Worm (Caenorhabditis elegans): ENCODE data around the gene unc-22.

unc-22 gene

DNA sequence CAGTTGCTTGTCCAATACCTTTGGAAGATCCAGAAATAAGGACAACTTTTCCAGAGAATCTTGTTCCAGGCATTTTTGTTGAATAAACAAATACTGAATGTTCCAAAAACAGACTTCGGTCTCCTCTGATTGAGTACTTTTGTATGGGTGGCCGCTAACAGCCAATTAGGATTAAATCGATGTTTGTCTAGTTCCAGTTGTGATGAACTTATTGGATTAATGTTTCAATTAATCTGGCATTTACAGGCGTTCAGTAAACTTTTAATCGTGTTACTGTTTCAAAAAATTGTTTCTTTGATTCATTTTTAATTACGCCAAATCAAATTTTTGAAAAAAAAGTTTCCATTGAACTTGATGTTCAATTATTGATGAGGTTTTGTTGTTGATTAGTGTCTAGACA lies 68.5 kb downstream of the unc-22 start, which contains the start of gene ZK829.1:
Gene ZK829.1 (minus strand): TSS at position 101 of the 400 bp plus-strand sequence.
- TF ChIP-seq lin-1 (GFP tag; IDR thresholded peaks at IDR 0.05): no peak
- TF ChIP-seq nhr-237 (tag; optimal IDR thresholded peaks at IDR 0.05): no peak
- no peak for TF ChIP-seq lir-3 (tag; optimal IDR thresholded peaks at IDR 0.05)
- TF ChIP-seq zfp-3 (GFP tag; conservative IDR thresholded peaks at IDR 0.05): no peak
- no peak for TF ChIP-seq lim-7 (GFP tag; IDR thresholded peaks at IDR 0.05)

DNA sequence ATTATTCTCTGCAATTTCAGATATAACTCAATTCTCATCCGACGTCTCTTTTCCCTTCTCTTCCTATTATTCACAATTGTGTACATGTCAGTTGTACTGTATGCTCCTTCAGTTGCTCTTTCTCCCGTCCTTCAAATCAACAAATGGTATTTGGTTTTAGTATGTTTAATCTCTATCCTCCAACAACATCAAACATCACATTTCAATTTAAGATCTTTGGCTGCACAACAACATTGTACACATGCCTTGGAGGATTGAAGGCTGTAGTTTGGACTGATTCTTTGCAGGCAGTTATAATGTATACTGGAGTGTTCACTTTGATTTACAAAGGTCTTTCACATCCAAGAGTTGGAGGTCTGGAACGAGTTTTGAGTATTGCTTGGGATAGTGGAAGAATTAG lies 72.3 kb downstream of the unc-22 start:
- TF ChIP-seq tra-1 (GFP tag; IDR thresholded peaks at IDR 0.05) (no peak), nhr-11 (tag; optimal IDR thresholded peaks at IDR 0.05) (no peak), F49E8.2 (tag; optimal IDR thresholded peaks at IDR 0.05; ENCODE audit: borderline replicate concordance) (no peak), unc-62 (GFP tag; optimal IDR thresholded peaks at IDR 0.05 in 1 of 2) (peak in 1 of 2 experiments; percentile 71), unc-62 (tag; optimal IDR thresholded peaks at IDR 0.05) (no peak), mdt-29 (GFP tag; IDR thresholded peaks at IDR 0.05) (peak; percentile 27; the same call in 1 of the 2 replicates), mdl-1 (tag; optimal IDR thresholded peaks at IDR 0.05) (no peak), T26A8.4 (GFP tag; IDR thresholded peaks at IDR 0.05) (peak; percentile 38; the same call in 1 of the 2 replicates)

DNA sequence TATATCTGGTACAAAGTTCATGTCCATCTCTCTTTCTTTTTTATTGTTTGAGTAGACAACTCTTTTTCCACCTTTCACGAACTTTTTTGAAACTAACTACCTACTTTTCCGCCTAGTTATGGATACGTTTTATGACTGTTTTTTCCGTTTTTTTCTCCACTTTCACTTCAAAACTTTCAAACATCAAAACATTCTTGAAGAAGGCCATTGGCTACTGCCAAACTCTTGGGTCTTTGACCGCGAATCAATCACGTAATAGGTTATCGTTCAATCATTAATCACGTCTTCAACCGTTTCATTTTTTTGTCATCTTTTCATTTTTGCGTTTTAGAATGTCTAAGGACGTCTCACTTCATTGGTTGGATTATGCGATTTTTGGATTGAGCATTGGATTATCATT lies 73.7 kb downstream of the unc-22 start, which contains the start of gene slc-5A12:
Gene slc-5A12 (plus strand): TSS at position 333 of the 400 bp plus-strand sequence.
- TF ChIP-seq set-16 (GFP tag; IDR thresholded peaks at IDR 0.05) (no peak), lin-38 (GFP tag; IDR thresholded peaks at IDR 0.05) (no peak), ctbp-1 (GFP tag; IDR thresholded peaks at IDR 0.05) (no peak), dmd-8 (GFP tag; IDR thresholded peaks at IDR 0.05) (no peak), dmd-9 (GFP tag; IDR thresholded peaks at IDR 0.05) (no peak), lin-39 (tag; optimal IDR thresholded peaks at IDR 0.05) (no peak), sdz-12 (GFP tag; optimal IDR thresholded peaks at IDR 0.05) (no peak), lir-3 (tag; optimal IDR thresholded peaks at IDR 0.05) (no peak)

DNA sequence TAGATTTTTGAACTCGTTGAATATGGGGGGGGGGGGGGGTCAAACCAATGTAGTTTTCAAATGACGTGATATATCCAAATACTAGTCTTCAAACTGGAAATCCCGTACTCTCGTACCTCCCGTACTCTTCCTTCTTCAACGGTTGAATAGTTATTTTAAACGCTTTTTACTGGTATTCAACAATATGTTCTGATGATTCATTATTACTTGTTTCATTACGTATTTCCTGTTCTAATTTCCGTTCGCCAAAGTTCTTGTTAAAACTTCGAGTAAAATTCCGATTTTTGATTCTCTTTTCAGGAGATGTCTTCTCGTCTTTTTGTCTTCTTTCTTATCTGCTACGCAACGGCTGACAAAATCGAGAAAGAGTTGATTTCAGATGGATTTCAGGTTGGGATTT lies 80.2 kb downstream of the unc-22 start, which contains the start of gene nhx-9:
Gene nhx-9 (plus strand): TSS at position 301 of the 400 bp plus-strand sequence.
- TF ChIP-seq ceh-82 (tag; optimal IDR thresholded peaks at IDR 0.05) (no peak), lin-29 (GFP tag; IDR thresholded peaks at IDR 0.05) (no peak), daf-12 (tag; optimal IDR thresholded peaks at IDR 0.05) (no peak), ZK546.5 (tag; optimal IDR thresholded peaks at IDR 0.05) (no peak), pqm-1 (tag; optimal IDR thresholded peaks at IDR 0.05) (no peak), skn-1 (tag; optimal IDR thresholded peaks at IDR 0.05) (no peak), R02D3.7 (tag; optimal IDR thresholded peaks at IDR 0.05) (no peak), hlh-11 (tag; optimal IDR thresholded peaks at IDR 0.05) (no peak), Y5F2A.4 (GFP tag; optimal IDR thresholded peaks at IDR 0.05) (no peak)

DNA sequence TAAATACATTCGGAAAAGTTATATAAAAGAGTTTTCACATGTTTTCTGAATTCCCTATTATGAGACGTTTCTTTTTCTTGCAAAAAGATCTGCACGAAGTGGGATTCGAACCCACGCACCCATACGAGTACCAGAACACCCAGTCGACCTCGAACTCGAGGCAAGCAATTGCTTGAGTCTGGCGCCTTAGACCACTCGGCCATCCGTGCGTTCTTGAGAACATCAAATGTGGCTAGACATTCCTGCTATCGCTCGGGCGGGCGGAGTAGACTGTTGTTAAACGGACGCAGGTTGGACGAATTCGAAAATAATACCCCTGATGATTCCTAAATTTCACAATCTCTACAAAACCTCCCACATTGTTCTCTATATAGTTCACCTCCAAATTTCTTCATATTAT lies 82.4 kb downstream of the unc-22 start:
- TF ChIP-seq lin-38 (GFP tag; IDR thresholded peaks at IDR 0.05) (no peak; the same call in 1 of the 2 replicates), ceh-44 (GFP tag; IDR thresholded peaks at IDR 0.05) (peak; percentile 69; the same call in 1 of the 2 replicates), dmd-8 (GFP tag; IDR thresholded peaks at IDR 0.05) (peak; percentile 87; the same call in 1 of the 2 replicates), lin-13 (GFP tag; optimal IDR thresholded peaks at IDR 0.05) (no peak), F10B5.3 (tag; optimal IDR thresholded peaks at IDR 0.05) (no peak), ceh-20 (GFP tag; IDR thresholded peaks at IDR 0.05) (0 out of 2 replicates have a peak, but pooled peaks have one; percentile 45), zfp-3 (GFP tag; conservative IDR thresholded peaks at IDR 0.05) (no peak), nhr-237 (tag; optimal IDR thresholded peaks at IDR 0.05) (no peak), ceh-82 (tag; optimal IDR thresholded peaks at IDR 0.05) (no peak), ces-1 (GFP tag; optimal IDR thresholded peaks at IDR 0.05) (no peak), daf-8 (GFP tag; IDR thresholded peaks at IDR 0.05) (no peak), Y105C5A.15 (GFP tag; IDR thresholded peaks at IDR 0.05) (no peak), lin-15B (tag; optimal IDR thresholded peaks at IDR 0.05) (no peak), dve-1 (tag; optimal IDR thresholded peaks at IDR 0.05; ENCODE audit: insufficient read depth) (peak; percentile 31), ctbp-1 (GFP tag; IDR thresholded peaks at IDR 0.05) (0 out of 2 replicates have a peak, but pooled peaks have one; percentile 62), nhr-28 (tag; optimal IDR thresholded peaks at IDR 0.05) (peak; percentile 40), dpl-1 (GFP tag; optimal IDR thresholded peaks at IDR 0.05) (no peak), cey-2 (tag; optimal IDR thresholded peaks at IDR 0.05; ENCODE audit: borderline replicate concordance, insufficient read depth) (no peak), nhr-41 (GFP tag; IDR thresholded peaks at IDR 0.05) (0 out of 2 replicates have a peak, but pooled peaks have one; percentile 38), duxl-1 (tag; optimal IDR thresholded peaks at IDR 0.05; ENCODE audit: poor library complexity) (peak; percentile 63), mdt-29 (GFP tag; IDR thresholded peaks at IDR 0.05) (no peak; the same call in 1 of the 2 replicates), ztf-11 (tag; optimal IDR thresholded peaks at IDR 0.05) (no peak), lim-7 (GFP tag; IDR thresholded peaks at IDR 0.05) (peak; percentile 73)
